Fruit fly (Drosophila melanogaster) whole organism, prepupa: ENCODE measurements around the gene UbcE2H.

Experiments
- CG10669 ChIP-seq: fragments of 200-800 bp; sonication (Bioruptor generic); optimal IDR thresholded peaks from 3 replicates; lab custom pipeline; 2018; ENCODE audit warnings: missing biosample characterization, mild to moderate bottlenecking, missing genetic modification characterization, moderate library complexity
- CG7368 ChIP-seq: fragments of 200-800 bp; sonication (Bioruptor generic); optimal IDR thresholded peaks from 3 replicates; lab custom pipeline; 2016; ENCODE audit warnings: missing biosample characterization, missing genetic modification characterization
- CG8119 ChIP-seq: fragments of 200-800 bp; sonication (Bioruptor generic); IDR thresholded peaks from 3 replicates; pipeline ENCODE4 v1.3.6; 2022; ENCODE audit warnings: missing biosample characterization, missing genetic modification characterization
- Eip75B ChIP-seq: fragments of 200-800 bp; sonication (Bioruptor generic); optimal IDR thresholded peaks from 3 replicates; lab custom pipeline; 2016; ENCODE audit warnings: missing biosample characterization, missing genetic modification characterization
- Eip78C ChIP-seq: fragments of 200-800 bp; sonication (Bioruptor generic); peaks from one replicate; lab custom pipeline; 2016; ENCODE audit warnings: missing biosample characterization, missing genetic modification characterization
- fkh ChIP-seq: fragments of 200-800 bp; sonication (Bioruptor generic); optimal IDR thresholded peaks from 3 replicates; lab custom pipeline; 2017; ENCODE audit warnings: missing biosample characterization, mild to moderate bottlenecking, missing genetic modification characterization, moderate library complexity

DNA sequence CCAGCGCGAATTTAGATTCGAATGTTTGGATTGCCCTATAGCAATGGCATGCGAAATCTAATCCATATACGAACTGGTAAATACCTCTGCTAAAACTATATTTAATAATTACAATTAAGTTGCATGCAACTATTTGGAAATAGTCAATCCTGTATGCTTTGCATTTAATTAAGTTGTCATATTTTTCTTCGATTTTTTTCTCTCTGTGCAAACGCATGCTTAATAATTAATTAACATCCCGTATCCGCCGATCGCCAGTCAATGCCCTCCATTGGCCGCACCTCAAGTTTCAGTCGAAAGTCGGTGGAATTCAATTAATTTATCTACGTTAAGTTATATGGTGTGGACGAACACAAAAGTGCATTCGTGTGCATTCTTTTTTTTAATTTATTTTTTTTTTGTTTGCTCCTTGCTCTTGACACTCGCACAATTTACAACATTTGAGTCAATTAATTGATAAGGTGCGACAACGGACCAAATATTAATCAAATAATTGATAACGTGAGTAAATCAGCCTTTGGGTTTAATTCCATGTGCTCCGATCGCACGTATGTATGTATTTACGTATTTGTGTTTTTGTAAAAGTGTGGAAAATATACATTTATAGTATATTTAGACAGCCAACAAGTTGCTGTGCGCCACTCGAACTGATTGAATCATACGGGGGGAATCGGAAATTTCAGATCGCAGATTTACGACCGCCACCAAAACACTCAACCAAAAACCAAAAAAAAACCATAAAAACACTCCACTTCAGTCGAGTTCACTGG lies 12.6 kb upstream of the UbcE2H start:
- no peak for TF ChIP-seq CG10669 (GFP tag; lab: Kevin White, UChicago)
- peak; percentile 45 for TF ChIP-seq fkh (GFP tag; lab: Kevin White, UChicago)
- peak; percentile 54 for TF ChIP-seq Eip78C (GFP tag; lab: Kevin White, UChicago)
- TF ChIP-seq CG8119 (GFP tag; lab: Robert Waterston, UW) = no peak
- no peak for TF ChIP-seq CG7368 (GFP tag; lab: Kevin White, UChicago)
- no peak for TF ChIP-seq Eip75B (GFP tag; lab: Kevin White, UChicago)
